Worm (Caenorhabditis elegans) whole organism, L4/young adult: Measurements from ENCODE around the gene srd-43.
A peak's percentile ranks its signal among the peaks of the same experiment; 100 is the strongest.

Experiments used
- W03F9.2 ChIP-seq: fragments of 150-350 bp; optimal IDR thresholded peaks from 2 replicates; lab custom pipeline; 2014; ENCODE audit warnings: missing biosample characterization, missing genetic modification characterization
- dao-5 ChIP-seq: sonication (generic microtip); optimal IDR thresholded peaks from 2 replicates; lab custom pipeline; 2016; ENCODE audit warnings: missing genotype, missing genetic modification characterization, moderate library complexity, missing compliant biosample characterization
- him-1 ChIP-seq: sonication (generic microtip); optimal IDR thresholded peaks from 2 replicates; lab custom pipeline; 2016; ENCODE audit warnings: missing genotype, missing genetic modification reagents, missing genetic modification characterization, missing compliant biosample characterization

- no peak for TF ChIP-seq dao-5
- TF ChIP-seq him-1 (tag; lab: Kevin White, UChicago): no peak
- TF ChIP-seq W03F9.2 (tag; lab: Kevin White, UChicago): peak; percentile 63
Observed at ce11 chrX:13328868-13329267, 23.2 kb upstream of the srd-43 start.
